Worm (Caenorhabditis elegans) whole organism, L4 larva: ENCODE results near the gene ZC21.10.

ENCODE experiments used
- D1046.2 ChIP-seq: fragments of 200-800 bp; sonication (Bioruptor generic); IDR thresholded peaks from 2 replicates; pipeline ENCODE4 v1.3.6; 2022; ENCODE audit warnings: missing genetic modification characterization, missing compliant biosample characterization
- lin-13 ChIP-seq: fragments of 150-350 bp; optimal IDR thresholded peaks from 2 replicates; lab custom pipeline; 2014; ENCODE audit warnings: missing biosample characterization, missing genetic modification reagents, missing genetic modification characterization
- mxl-3 ChIP-seq: fragments of 200-800 bp; sonication (Bioruptor generic); optimal IDR thresholded peaks from 2 replicates; lab custom pipeline; 2018; ENCODE audit warnings: mild to moderate bottlenecking, missing genetic modification characterization, missing compliant biosample characterization
- snpc-4 ChIP-seq: fragments of 150-350 bp; optimal IDR thresholded peaks from 2 replicates; lab custom pipeline; 2014; ENCODE audit warnings: missing biosample characterization, missing genetic modification characterization
- tra-1 ChIP-seq: fragments of 200-800 bp; sonication (Bioruptor generic); IDR thresholded peaks from 2 replicates; pipeline ENCODE4 v1.3.6; 2022; ENCODE audit warnings: missing genetic modification reagents, missing genetic modification characterization, missing compliant biosample characterization

DNA sequence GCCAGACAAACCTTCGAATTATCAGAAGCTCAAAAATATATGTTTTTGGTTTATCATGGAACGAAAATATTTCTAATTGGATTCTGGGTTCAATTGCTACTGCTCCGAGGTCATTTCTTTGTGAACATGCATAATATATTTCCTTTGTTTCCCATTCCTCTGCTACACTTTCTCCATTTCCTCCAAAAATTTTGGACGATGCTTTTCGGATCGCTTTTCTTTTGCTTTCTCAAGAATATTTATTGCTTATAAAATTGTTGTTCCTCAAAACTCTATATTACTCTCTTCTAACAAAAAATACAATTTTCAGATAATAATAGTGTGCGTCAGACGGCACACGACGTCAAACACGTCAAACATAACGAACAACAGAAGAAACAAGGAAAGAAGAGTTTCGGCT is 35.2 kb upstream of the ZC21.10 start, which contains the start of gene pac-1:
- no peak for TF ChIP-seq tra-1 (GFP tag; lab: Robert Waterston, UW)
- no peak for TF ChIP-seq lin-13 (GFP tag; lab: Kevin White, UChicago)
- TF ChIP-seq snpc-4: no peak
- no peak for TF ChIP-seq mxl-3 (GFP tag; lab: Kevin White, UChicago)
- TF ChIP-seq D1046.2 (GFP tag; lab: Robert Waterston, UW): no peak
